Fruit fly (Drosophila melanogaster): Measurements from ENCODE around the gene Sbat.

Gene Sbat

dm6 chr2L:2861885-2862620 lies 16.1 kb upstream of the Sbat start (continued):
- peak; percentile 73 for TF ChIP-seq HLHmδ (GFP tag; optimal IDR thresholded peaks at IDR 0.05)
- TF ChIP-seq sisA (GFP tag; IDR thresholded peaks at IDR 0.05): no peak
- TF ChIP-seq CG17328 (GFP tag; IDR thresholded peaks at IDR 0.05): peak; percentile 99
- TF ChIP-seq CG2712 (tag; optimal IDR thresholded peaks at IDR 0.05): peak; percentile 28
- TF ChIP-seq NK7.1 (GFP tag; optimal IDR thresholded peaks at IDR 0.05): no peak
- TF ChIP-seq CG14710 (tag; optimal IDR thresholded peaks at IDR 0.05): no peak
- TF ChIP-seq slp2 (GFP tag; optimal IDR thresholded peaks at IDR 0.05): no peak
- no peak for TF ChIP-seq exex (tag; optimal IDR thresholded peaks at IDR 0.05)
- no peak for TF ChIP-seq Gug (GFP tag; IDR thresholded peaks at IDR 0.05)
- TF ChIP-seq Ets97D (GFP tag; optimal IDR thresholded peaks at IDR 0.05): no peak
- TF ChIP-seq Myb (GFP tag; optimal IDR thresholded peaks at IDR 0.05): no peak
- TF ChIP-seq dmrt99B (tag; optimal IDR thresholded peaks at IDR 0.05): peak; percentile 5
- no peak for TF ChIP-seq CG2202 (tag; optimal IDR thresholded peaks at IDR 0.05)
- no peak for TF ChIP-seq CG42726 (GFP tag; IDR thresholded peaks at IDR 0.05; ENCODE audit: partially characterized antibody)
- no peak for TF ChIP-seq Lhr (GFP tag; optimal IDR thresholded peaks at IDR 0.05)
- no peak for TF ChIP-seq crc (GFP tag; optimal IDR thresholded peaks at IDR 0.05)
- no peak for TF ChIP-seq CG10147 (GFP tag; optimal IDR thresholded peaks at IDR 0.05)
- TF ChIP-seq NC2α (GFP tag; optimal IDR thresholded peaks at IDR 0.05): no peak
- no peak for TF ChIP-seq CG16779 (GFP tag; IDR thresholded peaks at IDR 0.05)
- TF ChIP-seq gt (GFP tag; IDR thresholded peaks at IDR 0.05): no peak
- TF ChIP-seq ems (GFP tag; optimal IDR thresholded peaks at IDR 0.05): peak; percentile 26
- TF ChIP-seq CG13296 (GFP tag; optimal IDR thresholded peaks at IDR 0.05): peak; percentile 33
- no peak for TF ChIP-seq jigr1 (GFP tag; IDR thresholded peaks at IDR 0.05)
- peak; percentile 42 for TF ChIP-seq caup (GFP tag; optimal IDR thresholded peaks at IDR 0.05; ENCODE audit: severe bottlenecking)
- no peak for TF ChIP-seq CG3407 (GFP tag; optimal IDR thresholded peaks at IDR 0.05)
- peak; percentile 62; the same call in 1 of the 3 replicates for TF ChIP-seq mld (GFP tag; IDR thresholded peaks at IDR 0.05; ENCODE audit: partially characterized antibody)
- 0 out of 2 replicates have a peak, but pooled peaks have one; percentile 6 for TF ChIP-seq CG14014 (GFP tag; IDR thresholded peaks at IDR 0.05)
- no peak for TF ChIP-seq CG4404 (GFP tag; IDR thresholded peaks at IDR 0.05)
- no peak for TF ChIP-seq CG17912 (GFP tag; optimal IDR thresholded peaks at IDR 0.05)
- no peak for TF ChIP-seq MESR4 (GFP tag; optimal IDR thresholded peaks at IDR 0.05)
- no peak for TF ChIP-seq lbe (GFP tag; optimal IDR thresholded peaks at IDR 0.05)
- no peak for TF ChIP-seq fru (optimal IDR thresholded peaks at IDR 0.05)
- TF ChIP-seq eve (GFP tag; optimal IDR thresholded peaks at IDR 0.05): no peak
- TF ChIP-seq Bdp1 (GFP tag; optimal IDR thresholded peaks at IDR 0.05): no peak
- TF ChIP-seq CG31388 (GFP tag; optimal IDR thresholded peaks at IDR 0.05): no peak
- TF ChIP-seq pita (GFP tag; optimal IDR thresholded peaks at IDR 0.05): no peak
- peak; percentile 29 for TF ChIP-seq CG2875 (GFP tag; optimal IDR thresholded peaks at IDR 0.05)
- no peak for TF ChIP-seq dpn (GFP tag; optimal IDR thresholded peaks at IDR 0.05)
- no peak for TF ChIP-seq Meics (GFP tag; optimal IDR thresholded peaks at IDR 0.05)
- TF ChIP-seq CG17385 (GFP tag; optimal IDR thresholded peaks at IDR 0.05): peak; percentile 3
- no peak for TF ChIP-seq CG4707 (GFP tag; optimal IDR thresholded peaks at IDR 0.05)
- TF ChIP-seq sr (GFP tag; IDR thresholded peaks at IDR 0.05): no peak
- no peak for TF ChIP-seq gcm2 (GFP tag; optimal IDR thresholded peaks at IDR 0.05)
- peak; percentile 25 for TF ChIP-seq CG13894 (tag; optimal IDR thresholded peaks at IDR 0.05)
- TF ChIP-seq CG10565 (GFP tag; optimal IDR thresholded peaks at IDR 0.05): no peak
- TF ChIP-seq Optix (GFP tag; IDR thresholded peaks at IDR 0.05): no peak
- no peak for TF ChIP-seq Dek (tag; optimal IDR thresholded peaks at IDR 0.05)
- TF ChIP-seq CG18599 (GFP tag; optimal IDR thresholded peaks at IDR 0.05): peak; percentile 71
- no peak for TF ChIP-seq CG11696 (GFP tag; IDR thresholded peaks at IDR 0.05)
- no peak for TF ChIP-seq Xbp1 (GFP tag; optimal IDR thresholded peaks at IDR 0.05)
